Fruit fly (Drosophila melanogaster): Measurements from ENCODE around the gene pic.

pic gene

DNA sequence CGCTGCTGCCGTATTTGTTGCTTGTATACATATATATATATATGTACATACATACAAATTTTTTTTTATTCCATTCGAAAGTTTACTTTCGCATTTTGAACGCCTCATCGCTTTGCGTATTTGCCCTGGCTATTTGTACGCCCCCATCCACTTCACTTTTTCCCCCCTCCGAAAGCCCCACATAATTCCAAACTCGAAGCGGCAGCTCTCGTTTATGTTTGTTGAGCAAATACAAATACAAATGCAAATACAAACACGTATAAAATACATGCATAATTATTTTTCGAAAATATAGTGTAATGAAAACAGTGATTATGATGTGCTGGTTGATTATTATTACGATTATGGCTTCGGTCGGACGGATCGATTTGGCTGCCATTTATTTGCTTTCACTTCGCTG, 16.0 kb downstream of the pic start:
- TF ChIP-seq cnc (optimal IDR thresholded peaks at IDR 0.05) = no peak
- TF ChIP-seq CG7101 (tag; optimal IDR thresholded peaks at IDR 0.05) = peak; percentile 62
- TF ChIP-seq Clk (GFP tag; optimal IDR thresholded peaks at IDR 0.05) = no peak
- no peak for TF ChIP-seq Hr96 (GFP tag; optimal IDR thresholded peaks at IDR 0.05)
- TF ChIP-seq CG12768 (GFP tag; optimal IDR thresholded peaks at IDR 0.05) = no peak
- TF ChIP-seq CG11617 (GFP tag; optimal IDR thresholded peaks at IDR 0.05) = no peak
- TF ChIP-seq CG1620 (GFP tag; optimal IDR thresholded peaks at IDR 0.05) = no peak
- TF ChIP-seq CG33017 (tag; optimal IDR thresholded peaks at IDR 0.05) = no peak
- TF ChIP-seq Mnt (GFP tag; optimal IDR thresholded peaks at IDR 0.05) = no peak
- no peak for TF ChIP-seq toe (GFP tag; optimal IDR thresholded peaks at IDR 0.05)
- TF ChIP-seq cic (GFP tag; optimal IDR thresholded peaks at IDR 0.05) = no peak
- no peak for TF ChIP-seq ovo (GFP tag; optimal IDR thresholded peaks at IDR 0.05)
- TF ChIP-seq pad (GFP tag; optimal IDR thresholded peaks at IDR 0.05) = peak; percentile 6
- no peak for TF ChIP-seq CG7045 (GFP tag; optimal IDR thresholded peaks at IDR 0.05)
- peak; percentile 74 for TF ChIP-seq kay (GFP tag; ENCODE audit: borderline replicate concordance)
- no peak for TF ChIP-seq CG5204 (GFP tag; optimal IDR thresholded peaks at IDR 0.05)
- peak; percentile 40 for TF ChIP-seq CG14711 (tag; optimal IDR thresholded peaks at IDR 0.05)
- no peak for TF ChIP-seq Crg-1 (GFP tag; optimal IDR thresholded peaks at IDR 0.05)
- no peak for TF ChIP-seq bab1 (GFP tag; optimal IDR thresholded peaks at IDR 0.05)
- no peak for TF ChIP-seq tj (GFP tag; optimal IDR thresholded peaks at IDR 0.05)

dm6 chr3R:13070011-13070619, 18.1 kb downstream of the pic start:
- no peak for TF ChIP-seq Clk (GFP tag; optimal IDR thresholded peaks at IDR 0.05)
- TF ChIP-seq tj (GFP tag; optimal IDR thresholded peaks at IDR 0.05) = no peak
- TF ChIP-seq Crg-1 (GFP tag; optimal IDR thresholded peaks at IDR 0.05) = no peak
- no peak for TF ChIP-seq CG33017 (tag; optimal IDR thresholded peaks at IDR 0.05)
- no peak for TF ChIP-seq CG11617 (GFP tag; optimal IDR thresholded peaks at IDR 0.05)
- no peak for TF ChIP-seq Hr96 (GFP tag; optimal IDR thresholded peaks at IDR 0.05)

DNA sequence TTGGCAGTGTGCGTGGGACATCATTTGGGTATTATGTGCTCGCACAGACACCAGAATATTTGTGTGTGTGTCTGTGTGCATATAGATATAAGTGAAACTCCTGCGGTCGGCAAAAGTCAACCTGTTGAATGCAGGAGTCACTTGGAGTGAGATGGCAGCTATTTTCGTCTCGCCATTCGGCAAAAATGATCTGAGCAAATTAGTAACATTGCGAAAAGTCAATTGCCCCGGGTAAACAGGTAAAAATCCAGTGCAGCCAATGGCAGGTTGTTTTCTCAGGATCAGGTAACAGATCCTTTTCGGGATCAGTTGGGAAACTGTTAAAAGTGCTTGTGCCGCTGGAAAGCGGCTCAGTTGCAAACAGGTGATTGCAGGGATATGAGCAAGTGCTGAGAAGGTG, 20.0 kb downstream of the pic start:
- no peak for TF ChIP-seq bab1 (GFP tag; optimal IDR thresholded peaks at IDR 0.05)
- no peak for TF ChIP-seq Crg-1 (GFP tag; optimal IDR thresholded peaks at IDR 0.05)
- no peak for TF ChIP-seq toe (GFP tag; optimal IDR thresholded peaks at IDR 0.05)
- no peak for TF ChIP-seq CG33017 (tag; optimal IDR thresholded peaks at IDR 0.05)
- TF ChIP-seq cnc (optimal IDR thresholded peaks at IDR 0.05) = no peak
- TF ChIP-seq CG11617 (GFP tag; optimal IDR thresholded peaks at IDR 0.05) = no peak
- no peak for TF ChIP-seq CG1620 (GFP tag; optimal IDR thresholded peaks at IDR 0.05)
- TF ChIP-seq CG12768 (GFP tag; optimal IDR thresholded peaks at IDR 0.05) = no peak
- TF ChIP-seq CG7045 (GFP tag; optimal IDR thresholded peaks at IDR 0.05) = no peak

DNA sequence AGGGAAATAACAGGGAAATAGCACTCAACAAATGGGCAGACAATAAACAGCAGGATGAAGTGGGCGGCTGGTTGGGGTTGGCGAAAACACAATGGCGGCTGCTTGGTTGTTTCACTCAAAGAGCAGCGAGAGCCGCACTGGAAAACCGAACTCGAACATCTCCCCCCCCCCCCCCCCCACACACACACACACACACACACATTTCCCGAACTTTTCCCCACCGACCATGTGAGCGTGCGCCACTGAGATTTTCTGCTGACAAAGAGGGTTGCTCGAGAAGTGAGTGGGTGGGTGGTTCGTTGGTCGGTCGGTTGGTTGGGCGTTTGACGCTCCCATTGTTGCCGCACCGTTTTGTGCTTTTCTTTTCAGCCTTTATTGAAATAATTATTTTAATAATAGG, 21.1 kb downstream of the pic start:
- TF ChIP-seq CG33017 (tag; optimal IDR thresholded peaks at IDR 0.05) (no peak), Mnt (GFP tag; optimal IDR thresholded peaks at IDR 0.05) (no peak), CG14711 (tag; optimal IDR thresholded peaks at IDR 0.05) (no peak), pad (GFP tag; optimal IDR thresholded peaks at IDR 0.05) (no peak)

dm6 chr3R:13074588-13074987, 22.5 kb downstream of the pic start:
- no peak for TF ChIP-seq CG5204 (GFP tag; optimal IDR thresholded peaks at IDR 0.05)

DNA sequence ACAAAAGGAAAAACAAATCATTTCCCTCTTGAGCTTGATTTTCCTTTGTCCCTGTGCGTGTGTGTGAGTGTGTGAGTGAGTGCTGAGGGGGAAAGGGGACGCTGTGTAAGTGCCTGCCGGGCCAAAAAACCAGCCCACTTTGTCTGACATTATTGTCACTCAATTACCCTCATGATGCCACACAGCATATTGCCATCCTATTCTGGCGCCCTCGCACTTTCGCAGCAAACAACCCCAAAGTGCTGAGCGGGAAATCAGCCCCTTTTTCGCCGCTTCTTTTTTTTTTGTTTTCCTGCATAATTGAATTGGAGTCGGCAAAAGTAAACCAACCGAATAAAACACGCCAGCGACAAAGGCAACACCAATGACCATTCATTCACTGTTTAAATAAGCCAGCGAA, 23.7 kb downstream of the pic start:
- TF ChIP-seq cic (GFP tag; optimal IDR thresholded peaks at IDR 0.05) (no peak), Hr96 (GFP tag; optimal IDR thresholded peaks at IDR 0.05) (no peak), toe (GFP tag; optimal IDR thresholded peaks at IDR 0.05) (no peak), kay (GFP tag; ENCODE audit: borderline replicate concordance) (no peak), CG14711 (tag; optimal IDR thresholded peaks at IDR 0.05) (no peak), CG7101 (tag; optimal IDR thresholded peaks at IDR 0.05) (no peak), Crg-1 (GFP tag; optimal IDR thresholded peaks at IDR 0.05) (no peak), CG1620 (GFP tag; optimal IDR thresholded peaks at IDR 0.05) (no peak), CG7045 (GFP tag; optimal IDR thresholded peaks at IDR 0.05) (no peak), CG33017 (tag; optimal IDR thresholded peaks at IDR 0.05) (no peak), Mnt (GFP tag; optimal IDR thresholded peaks at IDR 0.05) (no peak), CG12768 (GFP tag; optimal IDR thresholded peaks at IDR 0.05) (no peak), tj (GFP tag; optimal IDR thresholded peaks at IDR 0.05) (no peak), bab1 (GFP tag; optimal IDR thresholded peaks at IDR 0.05) (no peak), cnc (optimal IDR thresholded peaks at IDR 0.05) (no peak), Clk (GFP tag; optimal IDR thresholded peaks at IDR 0.05) (no peak), CG11617 (GFP tag; optimal IDR thresholded peaks at IDR 0.05) (no peak), CG5204 (GFP tag; optimal IDR thresholded peaks at IDR 0.05) (no peak), pad (GFP tag; optimal IDR thresholded peaks at IDR 0.05) (no peak)

- no peak for TF ChIP-seq CG14711 (tag; optimal IDR thresholded peaks at IDR 0.05)
- TF ChIP-seq CG12768 (GFP tag; optimal IDR thresholded peaks at IDR 0.05) = no peak
- no peak for TF ChIP-seq cic (GFP tag; optimal IDR thresholded peaks at IDR 0.05)
- no peak for TF ChIP-seq bab1 (GFP tag; optimal IDR thresholded peaks at IDR 0.05)
- no peak for TF ChIP-seq ovo (GFP tag; optimal IDR thresholded peaks at IDR 0.05)
These were observed 25.2 kb downstream of the pic start for dm6 chr3R:13077262-13077661.

Data from whole organism, adult.